Fruit fly (Drosophila melanogaster) whole organism, wandering third instar larva: ENCODE data around the gene ato.

Experiments
- CG32264 ChIP-seq: fragments of 200-800 bp; sonication (Bioruptor generic); optimal IDR thresholded peaks from 2 replicates; lab custom pipeline; 2016; ENCODE audit warnings: missing biosample characterization, missing genetic modification characterization
- CrebA ChIP-seq: fragments of 200-800 bp; sonication (Bioruptor generic); optimal IDR thresholded peaks from 2 replicates; lab custom pipeline; 2016; ENCODE audit warnings: missing biosample characterization, mild to moderate bottlenecking, missing genetic modification characterization, borderline replicate concordance
- Jra ChIP-seq: sonication (Bioruptor generic); optimal IDR thresholded peaks from 2 replicates; lab custom pipeline; 2016; ENCODE audit warnings: missing biosample characterization, missing genetic modification characterization
- Mio ChIP-seq: sonication (Bioruptor generic); optimal IDR thresholded peaks from 2 replicates; lab custom pipeline; 2016; ENCODE audit warnings: missing biosample characterization, missing genetic modification characterization
- fru ChIP-seq: fragments of 200-800 bp; sonication (Bioruptor generic); optimal IDR thresholded peaks from 3 replicates; lab custom pipeline; 2016; ENCODE audit warnings: missing biosample characterization, mild to moderate bottlenecking, missing genetic modification characterization
- sage ChIP-seq: fragments of 200-800 bp; sonication (Bioruptor generic); optimal IDR thresholded peaks from 2 replicates; lab custom pipeline; 2016; ENCODE audit warnings: missing biosample characterization, mild to moderate bottlenecking, missing genetic modification characterization

- peak; percentile 74 for TF ChIP-seq fru
- no peak for TF ChIP-seq sage
- TF ChIP-seq CG32264, result no peak
- TF ChIP-seq Mio (GFP tag; lab: Kevin White, UChicago), result peak; percentile 1
- no peak for TF ChIP-seq CrebA (GFP tag; lab: Kevin White, UChicago)
- TF ChIP-seq Jra (GFP tag; lab: Kevin White, UChicago), result no peak
Observed at dm6 chr3R:8264302-8265080, 13.4 kb upstream of the ato start, which contains the start of the genes RPA1 and Mcm2.
